Worm (Caenorhabditis elegans): ENCODE results near the gene col-41.

col-41 gene

DNA sequence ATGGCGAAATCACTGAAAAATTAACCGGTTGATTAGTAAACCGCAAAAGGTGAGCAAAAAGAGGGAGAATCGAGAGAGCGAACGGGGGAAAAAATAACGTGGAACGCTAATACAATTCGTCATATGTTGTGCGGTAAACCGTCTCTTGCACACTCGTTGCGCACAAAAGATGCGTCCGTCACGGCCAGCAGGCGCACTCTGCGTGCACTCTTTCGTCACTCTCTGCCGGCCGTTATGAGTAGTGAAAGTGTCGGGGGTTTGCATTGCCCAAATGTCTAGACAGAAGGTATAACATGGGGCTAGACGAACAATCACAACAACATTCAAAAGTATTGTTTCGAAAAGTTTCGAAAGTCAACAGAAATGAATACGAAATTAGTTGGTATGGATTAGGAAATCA is 5.2 kb upstream of the col-41 start, which contains the start of gene pkhm-2:
pkhm-2 (minus strand) TSS at position 12 of the 400 bp plus-strand sequence.
- no peak for TF ChIP-seq snpc-1.2 (GFP tag; IDR thresholded peaks at IDR 0.05)
- TF ChIP-seq lin-1 (GFP tag; IDR thresholded peaks at IDR 0.05), result peak; percentile 82
- no peak for TF ChIP-seq ceh-44 (GFP tag; IDR thresholded peaks at IDR 0.05)
- TF ChIP-seq cey-2 (tag; optimal IDR thresholded peaks at IDR 0.05; ENCODE audit: borderline replicate concordance, insufficient read depth), result no peak
- peak; percentile 78 for TF ChIP-seq madf-9 (GFP tag; conservative IDR thresholded peaks at IDR 0.05)
- no peak for TF ChIP-seq nhr-41 (GFP tag; IDR thresholded peaks at IDR 0.05)
- TF ChIP-seq zip-11 (GFP tag; IDR thresholded peaks at IDR 0.05), result no peak
- TF ChIP-seq dve-1 (tag; optimal IDR thresholded peaks at IDR 0.05; ENCODE audit: insufficient read depth), result peak; percentile 97
- peak; percentile 74 for TF ChIP-seq nhr-25 (tag; optimal IDR thresholded peaks at IDR 0.05; ENCODE audit: borderline replicate concordance, insufficient read depth)
- peak; percentile 95 for TF ChIP-seq mxl-3 (GFP tag; optimal IDR thresholded peaks at IDR 0.05)
- TF ChIP-seq saeg-2 (GFP tag; IDR thresholded peaks at IDR 0.05), result peak; percentile 83
- peak; percentile 69 for TF ChIP-seq jun-1 (tag; optimal IDR thresholded peaks at IDR 0.05)
- peak; percentile 97 for TF ChIP-seq nhr-6 (tag; optimal IDR thresholded peaks at IDR 0.05)
- TF ChIP-seq lin-38 (GFP tag; IDR thresholded peaks at IDR 0.05), result peak; percentile 83
- no peak for TF ChIP-seq ceh-28 (tag; optimal IDR thresholded peaks at IDR 0.05)
- no peak for TF ChIP-seq lir-3 (tag; optimal IDR thresholded peaks at IDR 0.05)
- TF ChIP-seq ZK337.2 (GFP tag; IDR thresholded peaks at IDR 0.05), result no peak
- TF ChIP-seq nhr-42 (GFP tag; IDR thresholded peaks at IDR 0.05), result peak; percentile 68; the same call in 1 of the 2 replicates
- TF ChIP-seq egl-27 (tag; optimal IDR thresholded peaks at IDR 0.05), result no peak
- TF ChIP-seq unc-62 (GFP tag; optimal IDR thresholded peaks at IDR 0.05 in 1 of 2), result peak in 1 of 2 experiments; percentile 99
- TF ChIP-seq unc-62 (tag; optimal IDR thresholded peaks at IDR 0.05), result no peak
- no peak for TF ChIP-seq zfp-2 (tag; optimal IDR thresholded peaks at IDR 0.05)
- peak; percentile 90 for TF ChIP-seq spr-1 (tag; optimal IDR thresholded peaks at IDR 0.05)
- no peak for TF ChIP-seq unc-130 (GFP tag; optimal IDR thresholded peaks at IDR 0.05)
- TF ChIP-seq madf-5 (GFP tag; IDR thresholded peaks at IDR 0.05), result no peak
- no peak for TF ChIP-seq tag-97 (GFP tag; IDR thresholded peaks at IDR 0.05)
- peak; percentile 94 for TF ChIP-seq hmg-1.1 (GFP tag; IDR thresholded peaks at IDR 0.05)
- TF ChIP-seq daf-12 (tag; optimal IDR thresholded peaks at IDR 0.05), result no peak
- no peak for TF ChIP-seq skn-1 (tag; optimal IDR thresholded peaks at IDR 0.05)
- TF ChIP-seq daf-8 (GFP tag; IDR thresholded peaks at IDR 0.05), result no peak
- peak; percentile 90 for TF ChIP-seq lin-13 (GFP tag; optimal IDR thresholded peaks at IDR 0.05)
- TF ChIP-seq F49E8.2 (tag; optimal IDR thresholded peaks at IDR 0.05; ENCODE audit: borderline replicate concordance), result no peak
- peak; percentile 77 for TF ChIP-seq php-3 (GFP tag; IDR thresholded peaks at IDR 0.05)
- peak; percentile 93 for TF ChIP-seq mes-2 (tag; optimal IDR thresholded peaks at IDR 0.05; ENCODE audit: poor library complexity, severe bottlenecking)
- TF ChIP-seq D1046.2 (GFP tag; IDR thresholded peaks at IDR 0.05), result no peak
- peak; percentile 69 for TF ChIP-seq zip-2 (tag; optimal IDR thresholded peaks at IDR 0.05)
- no peak for TF ChIP-seq ceh-62 (tag; optimal IDR thresholded peaks at IDR 0.05)
- peak; percentile 96 for TF ChIP-seq mep-1 (tag; optimal IDR thresholded peaks at IDR 0.05)
- TF ChIP-seq attf-4 (tag; optimal IDR thresholded peaks at IDR 0.05), result no peak
- TF ChIP-seq nhr-10 (tag; optimal IDR thresholded peaks at IDR 0.05), result no peak
- TF ChIP-seq unc-39 (tag; optimal IDR thresholded peaks at IDR 0.05), result no peak
- peak; percentile 8 for TF ChIP-seq nhr-111 (GFP tag; optimal IDR thresholded peaks at IDR 0.05)
- TF ChIP-seq duxl-1 (tag; optimal IDR thresholded peaks at IDR 0.05; ENCODE audit: poor library complexity), result peak; percentile 92
- TF ChIP-seq pha-4 (GFP tag; IDR thresholded peaks at IDR 0.05), result no peak; the same call in 1 of the 2 replicates
- TF ChIP-seq pha-4 (tag; optimal IDR thresholded peaks at IDR 0.05), result no peak
- TF ChIP-seq spr-3 (GFP tag; optimal IDR thresholded peaks at IDR 0.05), result peak; percentile 84
- peak; percentile 93 for TF ChIP-seq T26A8.4 (GFP tag; IDR thresholded peaks at IDR 0.05)
- TF ChIP-seq lim-7 (GFP tag; IDR thresholded peaks at IDR 0.05), result 0 out of 2 replicates have a peak, but pooled peaks have one; percentile 43
- peak; percentile 86 for TF ChIP-seq egl-43 (GFP tag; IDR thresholded peaks at IDR 0.05)
- TF ChIP-seq Y105C5A.15 (GFP tag; IDR thresholded peaks at IDR 0.05), result no peak
- 0 out of 2 replicates have a peak, but pooled peaks have one; percentile 11 for TF ChIP-seq lin-29 (GFP tag; IDR thresholded peaks at IDR 0.05)
